Fruit fly (Drosophila melanogaster): ENCODE measurements around the gene CG17726.

Gene CG17726

DNA sequence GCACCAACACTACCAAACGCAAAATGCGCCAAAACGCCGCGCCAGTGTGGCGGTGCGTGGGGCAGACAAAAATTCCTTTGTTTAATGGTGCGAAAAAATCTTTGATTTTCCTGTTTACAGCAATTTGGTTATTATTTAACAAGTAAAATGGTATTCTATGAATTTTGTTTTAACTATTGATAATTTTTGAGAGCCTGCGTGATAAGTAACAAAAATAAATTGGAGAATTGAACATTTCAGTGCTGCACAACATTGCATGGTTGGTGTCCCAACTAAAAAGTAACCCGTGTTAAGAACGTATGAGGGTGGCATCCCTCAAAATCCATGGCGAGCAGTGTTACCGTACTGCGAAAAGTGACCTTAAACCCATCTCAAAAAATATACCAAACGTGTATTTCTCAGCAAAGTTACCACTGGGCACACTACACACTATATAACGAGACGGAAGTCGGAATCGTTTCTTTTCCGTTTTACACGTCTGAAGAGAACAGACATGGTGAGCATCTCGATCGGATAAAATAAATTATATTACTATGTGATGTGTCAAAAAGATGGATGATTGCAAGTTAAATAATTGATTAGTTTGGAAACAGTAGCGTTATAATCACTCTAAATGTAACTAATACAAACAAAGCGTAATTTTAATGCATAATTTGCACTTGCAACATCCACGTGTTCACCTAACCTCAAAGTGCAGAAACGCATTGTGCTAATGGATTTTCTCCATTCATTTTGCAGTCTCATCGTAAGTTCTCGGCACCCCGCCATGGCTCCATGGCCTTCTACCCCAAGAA, 4.9 kb upstream of the CG17726 start, which contains the start of the genes CG6693 and RpL3 (continued):
- TF ChIP-seq pum (GFP tag; optimal IDR thresholded peaks at IDR 0.05) (no peak), CG15479 (GFP tag; optimal IDR thresholded peaks at IDR 0.05) (peak; percentile 64), cas (GFP tag; IDR thresholded peaks at IDR 0.05) (peak; percentile 55; the same call in 1 of the 2 replicates), emc (GFP tag; optimal IDR thresholded peaks at IDR 0.05) (peak; percentile 53), CG3838 (GFP tag; optimal IDR thresholded peaks at IDR 0.05) (peak; percentile 25), trh (GFP tag; optimal IDR thresholded peaks at IDR 0.05) (peak; percentile 48), fd64A (GFP tag; optimal IDR thresholded peaks at IDR 0.05) (peak; percentile 89), CG6854 (GFP tag; optimal IDR thresholded peaks at IDR 0.05) (peak; percentile 88), tap (tag; optimal IDR thresholded peaks at IDR 0.05) (peak; percentile 84), CG15601 (tag; optimal IDR thresholded peaks at IDR 0.05) (peak; percentile 75), gcm (GFP tag; optimal IDR thresholded peaks at IDR 0.05) (peak; percentile 78), exex (tag; optimal IDR thresholded peaks at IDR 0.05) (peak; percentile 75), NfI (GFP tag; optimal IDR thresholded peaks at IDR 0.05) (peak; percentile 84), stc (GFP tag; IDR thresholded peaks at IDR 0.05) (peak; percentile 82), E2f1 (GFP tag; IDR thresholded peaks at IDR 0.05) (peak; percentile 47; the same call in 1 of the 2 replicates), lov (optimal IDR thresholded peaks at IDR 0.05) (no peak), lov (GFP tag; IDR thresholded peaks at IDR 0.05) (peak; percentile 91), Bteb2 (GFP tag; optimal IDR thresholded peaks at IDR 0.05) (peak; percentile 27), ranshi (GFP tag; IDR thresholded peaks at IDR 0.05) (peak; percentile 49; the same call in 1 of the 2 replicates), otp (GFP tag; IDR thresholded peaks at IDR 0.05) (peak; percentile 80; the same call in 2 of the 3 replicates), dpn (GFP tag; optimal IDR thresholded peaks at IDR 0.05) (peak; percentile 32 to 63), ash1 (GFP tag; optimal IDR thresholded peaks at IDR 0.05) (peak; percentile 83), CG11560 (tag; IDR thresholded peaks at IDR 0.05) (no peak; the same call in 2 of the 3 replicates), B-H1 (GFP tag; IDR thresholded peaks at IDR 0.05) (peak; percentile 23; the same call in 1 of the 3 replicates), CG5180 (GFP tag; optimal IDR thresholded peaks at IDR 0.05) (peak; percentile 59), Antp (GFP tag; optimal IDR thresholded peaks at IDR 0.05) (no peak), H2.0 (GFP tag; IDR thresholded peaks at IDR 0.05) (peak; percentile 47), Hsf (GFP tag; optimal IDR thresholded peaks at IDR 0.05) (peak; percentile 59), row (GFP tag; IDR thresholded peaks at IDR 0.05) (peak; percentile 36), Meics (GFP tag; optimal IDR thresholded peaks at IDR 0.05) (peak; percentile 87), sna (GFP tag; IDR thresholded peaks at IDR 0.05; ENCODE audit: partially characterized antibody) (no peak), CG17385 (GFP tag; optimal IDR thresholded peaks at IDR 0.05) (peak; percentile 88), amos (GFP tag; IDR thresholded peaks at IDR 0.05; ENCODE audit: partially characterized antibody) (peak; percentile 58), stwl (tag; optimal IDR thresholded peaks at IDR 0.05) (peak; percentile 49), sob (GFP tag; IDR thresholded peaks at IDR 0.05) (peak; percentile 85), Ssrp (tag; optimal IDR thresholded peaks at IDR 0.05) (peak; percentile 26), CG17328 (GFP tag; IDR thresholded peaks at IDR 0.05) (peak; percentile 63), CG12299 (tag; optimal IDR thresholded peaks at IDR 0.05) (peak; percentile 83), CG14860 (GFP tag; IDR thresholded peaks at IDR 0.05; ENCODE audit: partially characterized antibody) (no peak), caup (GFP tag; optimal IDR thresholded peaks at IDR 0.05; ENCODE audit: severe bottlenecking) (peak; percentile 92), nom (GFP tag; optimal IDR thresholded peaks at IDR 0.05) (peak; percentile 92), fru (optimal IDR thresholded peaks at IDR 0.05) (no peak), Awh (GFP tag; IDR thresholded peaks at IDR 0.05) (peak; percentile 84; the same call in 1 of the 2 replicates), nmo (GFP tag; optimal IDR thresholded peaks at IDR 0.05) (peak; percentile 70), CG3281 (GFP tag; optimal IDR thresholded peaks at IDR 0.05) (peak; percentile 85), peb (GFP tag; IDR thresholded peaks at IDR 0.05) (no peak), bbx (GFP tag; IDR thresholded peaks at IDR 0.05; ENCODE audit: partially characterized antibody) (peak; percentile 63; the same call in 1 of the 2 replicates), CG1603 (tag; optimal IDR thresholded peaks at IDR 0.05) (peak; percentile 90), CG13123 (GFP tag; optimal IDR thresholded peaks at IDR 0.05) (peak; percentile 49)

Data from whole organism, embryonic.